Worm (Caenorhabditis elegans) whole organism, L4 larva: ENCODE data around the gene sftd-3.

Experiments
- Y5F2A.4 ChIP-seq: fragments of 200-800 bp; sonication (Bioruptor generic); optimal IDR thresholded peaks from 2 replicates; lab custom pipeline; 2018; ENCODE audit warnings: mild to moderate bottlenecking, missing genetic modification characterization, missing compliant biosample characterization
- ama-1 ChIP-seq: fragments of 150-350 bp; optimal IDR thresholded peaks from 2 replicates; lab custom pipeline; 2014; ENCODE audit warnings: inconsistent platforms, mixed read lengths
- ceh-82 ChIP-seq: sonication (generic microtip); optimal IDR thresholded peaks from 2 replicates; lab custom pipeline; 2017; ENCODE audit warnings: missing biosample characterization, missing genetic modification characterization
- dmd-9 ChIP-seq: fragments of 200-800 bp; sonication (Bioruptor generic); IDR thresholded peaks from 2 replicates; pipeline ENCODE4 v1.3.6; 2022; ENCODE audit warnings: missing genetic modification reagents, missing genetic modification characterization, missing compliant biosample characterization
- lin-13 ChIP-seq: fragments of 150-350 bp; optimal IDR thresholded peaks from 2 replicates; lab custom pipeline; 2014; ENCODE audit warnings: missing biosample characterization, missing genetic modification reagents, missing genetic modification characterization
- nhr-6 ChIP-seq: fragments of 150-350 bp; optimal IDR thresholded peaks from 2 replicates; lab custom pipeline; 2014; ENCODE audit warnings: missing biosample characterization, missing genetic modification characterization
- nhr-77 ChIP-seq: fragments of 150-350 bp; optimal IDR thresholded peaks from 2 replicates; lab custom pipeline; 2014; ENCODE audit warnings: missing biosample characterization, missing genetic modification characterization

DNA sequence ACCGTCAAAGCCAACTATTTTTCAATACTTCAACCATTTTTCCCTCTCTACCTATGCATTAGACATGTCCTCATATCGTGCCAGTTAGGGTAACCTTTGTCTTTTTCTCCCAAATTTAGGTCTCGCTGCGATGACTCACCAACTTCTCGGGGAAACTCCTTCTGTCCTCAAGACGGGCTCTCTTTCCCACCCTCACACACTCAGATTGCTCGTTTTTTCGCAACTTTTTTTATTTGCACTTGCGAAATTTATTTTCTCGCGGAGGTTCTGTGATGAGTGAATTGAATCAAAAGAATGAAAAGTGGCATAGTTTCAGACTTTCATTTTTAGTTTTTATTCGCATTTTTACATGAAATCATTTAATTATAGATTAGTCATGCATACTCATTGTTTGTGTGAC lies 43.6 kb downstream of the sftd-3 start:
- TF ChIP-seq ama-1 (lab: Kevin White, UChicago) = no peak
- no peak for TF ChIP-seq Y5F2A.4
- TF ChIP-seq nhr-77 (tag; lab: Kevin White, UChicago) = no peak
- no peak for TF ChIP-seq ceh-82 (tag; lab: Kevin White, UChicago)
- no peak for TF ChIP-seq nhr-6 (tag; lab: Kevin White, UChicago)
- no peak for TF ChIP-seq lin-13 (GFP tag; lab: Kevin White, UChicago)
- no peak for TF ChIP-seq dmd-9 (GFP tag; lab: Robert Waterston, UW)
